Fruit fly (Drosophila melanogaster): ENCODE results near the gene Cyp28a5.

Cyp28a5 gene

DNA sequence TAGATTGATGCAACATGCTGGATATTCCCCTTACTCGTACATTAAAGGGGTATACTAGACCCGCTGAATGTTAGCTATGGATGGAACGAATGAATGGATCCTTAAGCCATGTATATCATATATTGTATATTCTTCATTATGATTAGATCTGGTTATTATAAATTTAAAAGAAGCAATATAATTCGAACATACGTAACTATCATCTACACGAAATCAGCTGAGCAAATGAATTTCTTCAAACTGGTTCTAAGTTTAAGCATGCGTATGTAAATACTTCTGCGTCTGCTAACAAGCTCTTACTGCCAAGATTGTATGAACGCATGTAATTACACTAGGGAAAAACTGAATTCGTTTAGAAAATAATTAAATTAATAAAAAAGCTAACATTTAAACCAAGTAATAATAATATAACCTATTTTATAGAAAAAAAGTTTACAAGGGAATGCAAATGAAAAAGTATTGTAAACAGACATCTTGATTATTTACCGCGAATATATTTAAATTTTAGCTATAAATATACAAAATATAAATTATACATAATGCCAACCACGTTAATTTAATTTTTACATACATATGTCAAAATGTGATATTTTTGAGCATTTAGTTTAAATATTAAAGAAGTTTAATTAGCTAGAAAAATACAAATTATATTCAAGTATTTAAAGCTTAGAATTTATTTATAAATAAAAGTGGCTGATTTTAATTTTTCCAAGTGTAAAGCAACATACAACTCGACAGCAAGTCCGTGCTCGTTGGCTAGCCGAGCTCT, 44.0 kb downstream of the Cyp28a5 start (continued):
- no peak; the same call in 1 of the 2 replicates for TF ChIP-seq CG6272 (GFP tag; IDR thresholded peaks at IDR 0.05)
- TF ChIP-seq Meics (GFP tag; optimal IDR thresholded peaks at IDR 0.05): peak; percentile 78
- TF ChIP-seq hkb (optimal IDR thresholded peaks at IDR 0.05): no peak
- peak; percentile 42; the same call in 1 of the 2 replicates for TF ChIP-seq hkb (GFP tag; IDR thresholded peaks at IDR 0.05)
- no peak for TF ChIP-seq sd (tag; optimal IDR thresholded peaks at IDR 0.05)
- peak; percentile 19; the same call in 1 of the 3 replicates for TF ChIP-seq Aef1 (GFP tag; IDR thresholded peaks at IDR 0.05)
- TF ChIP-seq Rx (GFP tag; IDR thresholded peaks at IDR 0.05): peak; percentile 51; the same call in 1 of the 2 replicates
- TF ChIP-seq CG6683 (GFP tag; optimal IDR thresholded peaks at IDR 0.05): no peak
- peak; percentile 43; the same call in 1 of the 2 replicates for TF ChIP-seq ttk (GFP tag; IDR thresholded peaks at IDR 0.05)
- TF ChIP-seq CG8944 (GFP tag; optimal IDR thresholded peaks at IDR 0.05): no peak
- TF ChIP-seq CG12942 (GFP tag; optimal IDR thresholded peaks at IDR 0.05): peak; percentile 14
- TF ChIP-seq dati (GFP tag; IDR thresholded peaks at IDR 0.05): 0 out of 2 replicates have a peak, but pooled peaks have one; percentile 42
- peak; percentile 46 for TF ChIP-seq Bteb2 (GFP tag; optimal IDR thresholded peaks at IDR 0.05)
- peak; percentile 7 to 76 for TF ChIP-seq Hr51 (GFP tag; optimal IDR thresholded peaks at IDR 0.05)
- no peak for TF ChIP-seq nau (GFP tag; optimal IDR thresholded peaks at IDR 0.05)
- peak; percentile 29 for TF ChIP-seq Mes4 (GFP tag; optimal IDR thresholded peaks at IDR 0.05)
- TF ChIP-seq Six4 (GFP tag; optimal IDR thresholded peaks at IDR 0.05): peak; percentile 25
- peak; percentile 8 for TF ChIP-seq MESR4 (GFP tag; optimal IDR thresholded peaks at IDR 0.05)
- peak; percentile 87 for TF ChIP-seq CG31441 (GFP tag; IDR thresholded peaks at IDR 0.05)
- peak; percentile 36; the same call in 1 of the 3 replicates for TF ChIP-seq Mrtf (GFP tag; IDR thresholded peaks at IDR 0.05)
- peak; percentile 39 for TF ChIP-seq Blimp-1 (GFP tag; optimal IDR thresholded peaks at IDR 0.05)
- peak; percentile 15 for TF ChIP-seq Nf-YC (tag; optimal IDR thresholded peaks at IDR 0.05)
- peak; percentile 71 for TF ChIP-seq Nf-YB (GFP tag; optimal IDR thresholded peaks at IDR 0.05)
- TF ChIP-seq CG6689 (GFP tag; IDR thresholded peaks at IDR 0.05): peak; percentile 62
- peak; percentile 59 for TF ChIP-seq tgo (GFP tag; IDR thresholded peaks at IDR 0.05)
- peak; percentile 7 for TF ChIP-seq CG12219 (GFP tag; optimal IDR thresholded peaks at IDR 0.05)
- TF ChIP-seq CG5245 (GFP tag; optimal IDR thresholded peaks at IDR 0.05): peak; percentile 47
- peak; percentile 62 for TF ChIP-seq PHDP (tag; optimal IDR thresholded peaks at IDR 0.05)
- no peak for TF ChIP-seq Kr (GFP tag; optimal IDR thresholded peaks at IDR 0.05)
- TF ChIP-seq Poxn (GFP tag; IDR thresholded peaks at IDR 0.05): no peak
- TF ChIP-seq CG13624 (GFP tag; optimal IDR thresholded peaks at IDR 0.05): peak; percentile 4
- TF ChIP-seq D (optimal IDR thresholded peaks at IDR 0.05): no peak
- peak; percentile 24 for TF ChIP-seq D (GFP tag; optimal IDR thresholded peaks at IDR 0.05)
- TF ChIP-seq ind (GFP tag; optimal IDR thresholded peaks at IDR 0.05): peak; percentile 39
- TF ChIP-seq jing (GFP tag; optimal IDR thresholded peaks at IDR 0.05): peak; percentile 46
- no peak for TF ChIP-seq z (GFP tag; IDR thresholded peaks at IDR 0.05)
- peak; percentile 81 for TF ChIP-seq CG11504 (tag; optimal IDR thresholded peaks at IDR 0.05)
- peak in 1 of 2 experiments; percentile 35 for TF ChIP-seq eve (GFP tag; optimal IDR thresholded peaks at IDR 0.05)
- TF ChIP-seq ken (GFP tag; IDR thresholded peaks at IDR 0.05): peak; percentile 39; the same call in 1 of the 3 replicates
- peak; percentile 41 for TF ChIP-seq sisA (GFP tag; IDR thresholded peaks at IDR 0.05)
- TF ChIP-seq CG9609 (GFP tag; optimal IDR thresholded peaks at IDR 0.05): peak; percentile 24
- TF ChIP-seq Trl (optimal IDR thresholded peaks at IDR 0.05): no peak
- TF ChIP-seq Trl (GFP tag; optimal IDR thresholded peaks at IDR 0.05): peak; percentile 6
- TF ChIP-seq emc (GFP tag; optimal IDR thresholded peaks at IDR 0.05): no peak
- peak; percentile 72 for TF ChIP-seq oc (tag; optimal IDR thresholded peaks at IDR 0.05)
- TF ChIP-seq Xrp1 (GFP tag; IDR thresholded peaks at IDR 0.05): peak; percentile 82
- peak; percentile 83 for TF ChIP-seq CG7839 (tag; optimal IDR thresholded peaks at IDR 0.05)
- TF ChIP-seq tin (GFP tag; optimal IDR thresholded peaks at IDR 0.05): peak; percentile 54
- TF ChIP-seq HLH3B (GFP tag; IDR thresholded peaks at IDR 0.05): peak; percentile 58; the same call in 1 of the 2 replicates
- TF ChIP-seq prd (optimal IDR thresholded peaks at IDR 0.05): no peak
- peak; percentile 68; the same call in 2 of the 3 replicates for TF ChIP-seq prd (GFP tag; IDR thresholded peaks at IDR 0.05)
